Worm (Caenorhabditis elegans) whole organism, L4 larva: ENCODE measurements around the gene enpp-1.

Source experiments
- F44E2.7 ChIP-seq: fragments of 200-800 bp; sonication (Bioruptor generic); IDR thresholded peaks from 2 replicates; pipeline ENCODE4 v2.1.2; 2022; ENCODE audit warnings: missing genetic modification characterization, missing compliant biosample characterization
- R02D3.7 ChIP-seq: fragments of 150-350 bp; sonication (generic microtip); optimal IDR thresholded peaks from 3 replicates; lab custom pipeline; 2014; ENCODE audit warnings: missing biosample characterization, missing genetic modification characterization
- Y75B8A.6 ChIP-seq: fragments of 200-800 bp; sonication (Bioruptor generic); IDR thresholded peaks from 2 replicates; pipeline ENCODE4 v1.3.6; 2022; ENCODE audit warnings: missing genetic modification reagents, missing genetic modification characterization, missing compliant biosample characterization
- egl-27 ChIP-seq: sonication (generic microtip); optimal IDR thresholded peaks from 3 replicates; lab custom pipeline; 2017; ENCODE audit warnings: missing biosample characterization, missing genetic modification reagents, missing genetic modification characterization
- lin-13 ChIP-seq: fragments of 150-350 bp; optimal IDR thresholded peaks from 2 replicates; lab custom pipeline; 2014; ENCODE audit warnings: missing biosample characterization, missing genetic modification reagents, missing genetic modification characterization
- mdt-29 ChIP-seq: fragments of 200-800 bp; sonication (Bioruptor generic); IDR thresholded peaks from 2 replicates; pipeline ENCODE4 v1.3.6; 2022; ENCODE audit warnings: missing genetic modification reagents, missing genetic modification characterization, missing compliant biosample characterization
- mxl-3 ChIP-seq: fragments of 200-800 bp; sonication (Bioruptor generic); optimal IDR thresholded peaks from 2 replicates; lab custom pipeline; 2018; ENCODE audit warnings: mild to moderate bottlenecking, missing genetic modification characterization, missing compliant biosample characterization
- skn-1 ChIP-seq: fragments of 150-350 bp; optimal IDR thresholded peaks from 2 replicates; lab custom pipeline; 2014; ENCODE audit warnings: missing biosample characterization, missing genetic modification characterization
- snpc-4 ChIP-seq: fragments of 150-350 bp; optimal IDR thresholded peaks from 2 replicates; lab custom pipeline; 2014; ENCODE audit warnings: missing biosample characterization, missing genetic modification characterization

DNA sequence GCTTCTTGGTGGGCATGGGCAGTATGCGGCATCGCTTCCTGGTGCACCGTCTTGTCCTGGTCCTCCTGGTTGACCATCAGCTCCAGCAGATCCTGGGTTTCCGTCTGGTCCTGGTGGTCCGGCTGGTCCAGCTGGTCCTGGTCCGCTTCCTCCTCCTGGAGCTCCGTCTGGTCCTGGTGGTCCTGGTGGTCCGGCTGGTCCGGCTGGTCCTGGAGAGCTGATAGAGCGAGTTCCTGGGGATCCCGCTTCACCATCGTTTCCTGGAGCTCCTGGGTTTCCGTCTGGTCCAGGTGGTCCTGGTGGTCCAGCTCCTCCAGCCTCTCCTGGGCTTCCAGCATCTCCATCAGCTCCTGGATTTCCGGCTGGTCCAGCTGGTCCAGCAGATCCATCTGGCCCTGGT lies 35.8 kb downstream of the enpp-1 start:
- no peak for TF ChIP-seq egl-27 (tag; lab: Kevin White, UChicago)
- TF ChIP-seq Y75B8A.6 (GFP tag; lab: Robert Waterston, UW): no peak
- TF ChIP-seq mdt-29: no peak
- no peak for TF ChIP-seq lin-13
- no peak for TF ChIP-seq snpc-4 (tag; lab: Kevin White, UChicago)
- TF ChIP-seq F44E2.7 (GFP tag; lab: Robert Waterston, UW): no peak
- no peak for TF ChIP-seq R02D3.7 (tag; lab: Kevin White, UChicago)
- TF ChIP-seq mxl-3: no peak
- TF ChIP-seq skn-1: no peak
